Fruit fly (Drosophila melanogaster): Measurements from ENCODE around the gene Reps.

Reps gene

dm6 chr2L:11106562-11106962, at the start of gene Reps (continued):
- peak; percentile 99 for TF ChIP-seq phol (tag; optimal IDR thresholded peaks at IDR 0.05)
- TF ChIP-seq CG17328 (GFP tag; IDR thresholded peaks at IDR 0.05): peak; percentile 99
- peak; percentile 99 for TF ChIP-seq CG7839 (tag; optimal IDR thresholded peaks at IDR 0.05)
- TF ChIP-seq sna (GFP tag; IDR thresholded peaks at IDR 0.05; ENCODE audit: partially characterized antibody): peak; percentile 74; the same call in 1 of the 2 replicates
- peak; percentile 99 for TF ChIP-seq CG12769 (tag; optimal IDR thresholded peaks at IDR 0.05)
- peak; percentile 94 for TF ChIP-seq CG11696 (GFP tag; IDR thresholded peaks at IDR 0.05)
- TF ChIP-seq wdn (GFP tag; IDR thresholded peaks at IDR 0.05): peak; percentile 99
- TF ChIP-seq vfl (GFP tag; optimal IDR thresholded peaks at IDR 0.05): peak; percentile 97
- TF ChIP-seq bowl (GFP tag; IDR thresholded peaks at IDR 0.05): peak; percentile 97
- TF ChIP-seq caup (GFP tag; optimal IDR thresholded peaks at IDR 0.05; ENCODE audit: severe bottlenecking): peak; percentile 98
- peak; percentile 97 for TF ChIP-seq ewg (GFP tag; optimal IDR thresholded peaks at IDR 0.05)
- peak; percentile 100 for TF ChIP-seq CG13775 (GFP tag; optimal IDR thresholded peaks at IDR 0.05)
- no peak for TF ChIP-seq chinmo (GFP tag; IDR thresholded peaks at IDR 0.05; ENCODE audit: partially characterized antibody)
- peak; percentile 81 for TF ChIP-seq CG13287 (GFP tag; IDR thresholded peaks at IDR 0.05; ENCODE audit: partially characterized antibody)
- peak; percentile 95 for TF ChIP-seq onecut (GFP tag; IDR thresholded peaks at IDR 0.05)
- TF ChIP-seq CG8359 (GFP tag; optimal IDR thresholded peaks at IDR 0.05; ENCODE audit: borderline replicate concordance): peak; percentile 94
- TF ChIP-seq Dfd (GFP tag; optimal IDR thresholded peaks at IDR 0.05): no peak
- peak; percentile 97 to 98 for TF ChIP-seq Hr51 (GFP tag; optimal IDR thresholded peaks at IDR 0.05)
- TF ChIP-seq stc (GFP tag; IDR thresholded peaks at IDR 0.05): peak; percentile 99
- peak; percentile 92 for TF ChIP-seq CG10274 (GFP tag; optimal IDR thresholded peaks at IDR 0.05)
- peak; percentile 95 for TF ChIP-seq psq (GFP tag; optimal IDR thresholded peaks at IDR 0.05)
- TF ChIP-seq grau (tag; optimal IDR thresholded peaks at IDR 0.05): peak; percentile 97
- peak; percentile 95 for TF ChIP-seq CG17385 (GFP tag; optimal IDR thresholded peaks at IDR 0.05)
- TF ChIP-seq CG3407 (GFP tag; optimal IDR thresholded peaks at IDR 0.05): peak; percentile 96
- peak; percentile 97 for TF ChIP-seq toy (GFP tag; IDR thresholded peaks at IDR 0.05)
- peak; percentile 90 for TF ChIP-seq CG30020 (tag; optimal IDR thresholded peaks at IDR 0.05)
- peak; percentile 96 for TF ChIP-seq CG1529 (GFP tag; optimal IDR thresholded peaks at IDR 0.05)
- no peak for TF ChIP-seq nau (GFP tag; optimal IDR thresholded peaks at IDR 0.05)
- TF ChIP-seq CG18011 (GFP tag; optimal IDR thresholded peaks at IDR 0.05): peak; percentile 90
- TF ChIP-seq Hr3 (GFP tag; optimal IDR thresholded peaks at IDR 0.05): peak; percentile 99
- TF ChIP-seq lbe (GFP tag; optimal IDR thresholded peaks at IDR 0.05): peak; percentile 96
- TF ChIP-seq CG10979 (tag; optimal IDR thresholded peaks at IDR 0.05): peak; percentile 99
- TF ChIP-seq CHES-1-like (GFP tag; optimal IDR thresholded peaks at IDR 0.05): peak; percentile 96
- peak; percentile 94 for TF ChIP-seq btn (GFP tag; optimal IDR thresholded peaks at IDR 0.05)
- TF ChIP-seq CG16863 (GFP tag; optimal IDR thresholded peaks at IDR 0.05): peak; percentile 97
- TF ChIP-seq CG7556 (GFP tag; optimal IDR thresholded peaks at IDR 0.05): peak; percentile 97
- peak; percentile 98 for TF ChIP-seq pho (GFP tag; optimal IDR thresholded peaks at IDR 0.05)
- TF ChIP-seq Kr (GFP tag; optimal IDR thresholded peaks at IDR 0.05): peak; percentile 63
- TF ChIP-seq CG7271 (tag; optimal IDR thresholded peaks at IDR 0.05): peak; percentile 98
- TF ChIP-seq lmd (GFP tag; IDR thresholded peaks at IDR 0.05): peak; percentile 99
- peak; percentile 98 for TF ChIP-seq HHEX (GFP tag; optimal IDR thresholded peaks at IDR 0.05)
- TF ChIP-seq mirr (GFP tag; optimal IDR thresholded peaks at IDR 0.05): peak; percentile 94
- TF ChIP-seq CoRest (tag; optimal IDR thresholded peaks at IDR 0.05): peak; percentile 99
- TF ChIP-seq lab (GFP tag; optimal IDR thresholded peaks at IDR 0.05): peak; percentile 99
- peak; percentile 97 for TF ChIP-seq CG12744 (GFP tag; optimal IDR thresholded peaks at IDR 0.05)
- TF ChIP-seq CG10565 (GFP tag; optimal IDR thresholded peaks at IDR 0.05): peak; percentile 95
- peak; percentile 99 for TF ChIP-seq az2 (GFP tag; optimal IDR thresholded peaks at IDR 0.05)
- TF ChIP-seq HLH4C (GFP tag; IDR thresholded peaks at IDR 0.05; ENCODE audit: partially characterized antibody): peak; percentile 74
- TF ChIP-seq CG10209 (GFP tag; optimal IDR thresholded peaks at IDR 0.05): peak; percentile 99

Data from whole organism, embryonic.